Worm (Caenorhabditis elegans) whole organism, L3 larva: Measurements from ENCODE around the gene alh-2.

ENCODE experiments used
- ZK546.5 ChIP-seq: sonication (generic microtip); optimal IDR thresholded peaks from 2 replicates; lab custom pipeline; 2017; ENCODE audit warnings: missing biosample characterization, missing genetic modification characterization
- aly-2 ChIP-seq: fragments of 150-350 bp; optimal IDR thresholded peaks from 2 replicates; lab custom pipeline; 2014; ENCODE audit warnings: missing biosample characterization, missing genetic modification characterization
- ama-1 ChIP-seq: fragments of 150-350 bp; optimal IDR thresholded peaks from 2 replicates; lab custom pipeline; 2018
- ceh-16 ChIP-seq: sonication (generic microtip); optimal IDR thresholded peaks from 2 replicates; lab custom pipeline; 2017; ENCODE audit warnings: missing biosample characterization, missing genetic modification characterization
- elt-1 ChIP-seq: fragments of 150-350 bp; optimal IDR thresholded peaks from 2 replicates; lab custom pipeline; 2014; ENCODE audit warnings: missing biosample characterization, missing genetic modification characterization
- hmg-11 ChIP-seq: sonication (generic microtip); optimal IDR thresholded peaks from 2 replicates; lab custom pipeline; 2016; ENCODE audit warnings: missing genetic modification characterization, missing compliant biosample characterization
- mdl-1 ChIP-seq: fragments of 150-350 bp; optimal IDR thresholded peaks from 2 replicates; lab custom pipeline; 2014; ENCODE audit warnings: missing biosample characterization, missing genetic modification characterization
- mml-1 ChIP-seq: fragments of 150-350 bp; sonication (generic microtip); optimal IDR thresholded peaks from 3 replicates; lab custom pipeline; 2014; ENCODE audit warnings: missing biosample characterization, missing genetic modification characterization
- nhr-12 ChIP-seq: fragments of 150-350 bp; optimal IDR thresholded peaks from 2 replicates; lab custom pipeline; 2014; ENCODE audit warnings: missing biosample characterization, missing genetic modification characterization
- nhr-237 ChIP-seq: fragments of 150-350 bp; optimal IDR thresholded peaks from 2 replicates; lab custom pipeline; 2014; ENCODE audit warnings: missing biosample characterization, missing genetic modification characterization
- unc-39 ChIP-seq: sonication (generic microtip); optimal IDR thresholded peaks from 4 replicates; lab custom pipeline; 2017; ENCODE audit warnings: missing biosample characterization, missing genetic modification characterization
- unc-62 ChIP-seq: fragments of 150-350 bp; sonication (generic microtip); optimal IDR thresholded peaks from 4 replicates; lab custom pipeline; 2014; ENCODE audit warnings: missing biosample characterization, missing genetic modification reagents, missing genetic modification characterization

- no peak for TF ChIP-seq hmg-11 (tag; lab: Kevin White, UChicago)
- TF ChIP-seq ZK546.5 (tag; lab: Kevin White, UChicago), result no peak
- no peak for TF ChIP-seq unc-39
- no peak for TF ChIP-seq ama-1 (lab: Kevin White, UChicago)
- TF ChIP-seq mdl-1 (tag; lab: Kevin White, UChicago), result no peak
- no peak for TF ChIP-seq mml-1 (tag; lab: Kevin White, UChicago)
- no peak for TF ChIP-seq aly-2 (tag; lab: Kevin White, UChicago)
- no peak for TF ChIP-seq ceh-16
- TF ChIP-seq unc-62 (GFP tag; lab: Kevin White, UChicago), result no peak
- TF ChIP-seq elt-1 (tag; lab: Kevin White, UChicago), result no peak
- TF ChIP-seq nhr-12 (tag; lab: Kevin White, UChicago), result no peak
- TF ChIP-seq nhr-237 (tag; lab: Kevin White, UChicago), result no peak
Observed at ce11 chrV:1627269-1627668, 16.7 kb upstream of the alh-2 start.
